Worm (Caenorhabditis elegans): ENCODE data around the gene gsto-2.

Gene gsto-2

ce11 chrIII:8594088-8594487 lies 39.5 kb downstream of the gsto-2 start:
- TF ChIP-seq tbx-37 (GFP tag; conservative IDR thresholded peaks at IDR 0.05) = no peak
- no peak for TF ChIP-seq ets-7 (tag; optimal IDR thresholded peaks at IDR 0.05)
- no peak for TF ChIP-seq B0310.2 (tag; optimal IDR thresholded peaks at IDR 0.05)
- no peak for TF ChIP-seq flt-1 (GFP tag; IDR thresholded peaks at IDR 0.05)
- no peak for TF ChIP-seq hmg-4 (GFP tag; optimal IDR thresholded peaks at IDR 0.05)
- no peak for TF ChIP-seq aly-1 (tag; optimal IDR thresholded peaks at IDR 0.05)
- TF ChIP-seq hmbx-1 (tag; optimal IDR thresholded peaks at IDR 0.05) = no peak
- no peak for TF ChIP-seq tra-4 (tag; optimal IDR thresholded peaks at IDR 0.05)
- TF ChIP-seq pes-1 (GFP tag; IDR thresholded peaks at IDR 0.05) = no peak
- no peak for TF ChIP-seq F13C5.2 (tag; optimal IDR thresholded peaks at IDR 0.05)
- TF ChIP-seq tbx-11 (GFP tag; IDR thresholded peaks at IDR 0.05) = no peak
- no peak for TF ChIP-seq ceh-36 (tag; optimal IDR thresholded peaks at IDR 0.05)
- no peak for TF ChIP-seq scrt-1 (GFP tag; IDR thresholded peaks at IDR 0.05)
- no peak for TF ChIP-seq ceh-13 (GFP tag; optimal IDR thresholded peaks at IDR 0.05)
- no peak for TF ChIP-seq hnd-1 (tag; optimal IDR thresholded peaks at IDR 0.05)
- no peak for TF ChIP-seq sea-1 (GFP tag; conservative IDR thresholded peaks at IDR 0.05)

DNA sequence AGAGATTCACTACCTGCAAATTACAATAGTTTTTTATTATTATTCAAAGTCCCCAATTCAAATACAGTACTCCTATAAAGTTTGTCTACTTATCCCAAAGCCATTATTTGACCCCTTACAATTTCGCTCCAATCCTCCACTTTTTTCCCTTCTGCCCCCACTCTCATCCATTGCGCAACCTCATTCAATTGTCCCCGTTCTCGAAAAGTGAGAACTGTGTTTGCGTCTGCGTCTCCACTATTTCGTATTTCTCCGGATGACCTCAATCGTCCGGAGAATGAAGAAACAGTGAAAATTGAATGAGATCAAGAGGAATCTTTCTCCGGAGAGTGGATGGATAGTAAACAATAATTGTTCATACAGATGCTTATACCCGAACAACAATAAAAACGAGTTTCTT lies 42.1 kb downstream of the gsto-2 start:
- TF ChIP-seq aly-1 (tag; optimal IDR thresholded peaks at IDR 0.05) (no peak), hnd-1 (tag; optimal IDR thresholded peaks at IDR 0.05) (no peak), ama-1 (optimal IDR thresholded peaks at IDR 0.05) (no peak), sea-1 (GFP tag; conservative IDR thresholded peaks at IDR 0.05) (no peak), hmg-4 (GFP tag; optimal IDR thresholded peaks at IDR 0.05) (no peak), tbx-11 (GFP tag; IDR thresholded peaks at IDR 0.05) (no peak), ceh-36 (tag; optimal IDR thresholded peaks at IDR 0.05) (no peak), F13C5.2 (tag; optimal IDR thresholded peaks at IDR 0.05) (no peak), ceh-13 (GFP tag; optimal IDR thresholded peaks at IDR 0.05) (no peak), scrt-1 (GFP tag; IDR thresholded peaks at IDR 0.05) (no peak), ets-7 (tag; optimal IDR thresholded peaks at IDR 0.05) (no peak), hmbx-1 (tag; optimal IDR thresholded peaks at IDR 0.05) (no peak), pes-1 (GFP tag; IDR thresholded peaks at IDR 0.05) (no peak), tbx-37 (GFP tag; conservative IDR thresholded peaks at IDR 0.05) (no peak), tra-4 (tag; optimal IDR thresholded peaks at IDR 0.05) (no peak), flt-1 (GFP tag; IDR thresholded peaks at IDR 0.05) (no peak), B0310.2 (tag; optimal IDR thresholded peaks at IDR 0.05) (no peak)

ce11 chrIII:8597770-8598169 lies 43.2 kb downstream of the gsto-2 start, which contains the start of gene ztf-30:
ztf-30 (minus strand) TSS chrIII:8597870.
- TF ChIP-seq tbx-11 (GFP tag; IDR thresholded peaks at IDR 0.05) (no peak), sea-1 (GFP tag; conservative IDR thresholded peaks at IDR 0.05) (no peak), aly-1 (tag; optimal IDR thresholded peaks at IDR 0.05) (no peak), hmbx-1 (tag; optimal IDR thresholded peaks at IDR 0.05) (no peak)

DNA sequence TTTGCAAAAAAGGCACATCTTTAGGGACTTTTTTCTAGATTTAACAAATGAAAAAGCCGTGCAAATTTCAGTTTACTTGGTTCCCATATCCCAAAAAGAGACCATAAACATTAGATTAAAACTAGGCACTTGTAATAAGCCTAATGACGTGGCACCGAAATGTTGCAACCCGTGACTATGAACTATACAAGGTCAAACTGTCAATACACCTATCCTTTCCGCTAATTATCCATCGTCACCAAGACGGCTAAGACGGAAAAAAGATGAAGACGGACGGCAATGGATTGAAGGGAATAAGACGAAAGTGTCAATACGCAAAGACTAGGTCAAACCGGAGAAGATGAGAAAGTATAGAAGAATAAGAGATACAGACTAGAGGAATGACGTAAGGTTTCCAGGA lies 44.4 kb downstream of the gsto-2 start:
- TF ChIP-seq tbx-37 (GFP tag; conservative IDR thresholded peaks at IDR 0.05) (no peak), F13C5.2 (tag; optimal IDR thresholded peaks at IDR 0.05) (no peak), ceh-13 (GFP tag; optimal IDR thresholded peaks at IDR 0.05) (no peak), aly-1 (tag; optimal IDR thresholded peaks at IDR 0.05) (no peak), ceh-36 (tag; optimal IDR thresholded peaks at IDR 0.05) (no peak), scrt-1 (GFP tag; IDR thresholded peaks at IDR 0.05) (no peak), hnd-1 (tag; optimal IDR thresholded peaks at IDR 0.05) (no peak), pes-1 (GFP tag; IDR thresholded peaks at IDR 0.05) (no peak), hmg-4 (GFP tag; optimal IDR thresholded peaks at IDR 0.05) (no peak), ama-1 (optimal IDR thresholded peaks at IDR 0.05) (no peak), tbx-11 (GFP tag; IDR thresholded peaks at IDR 0.05) (no peak), sea-1 (GFP tag; conservative IDR thresholded peaks at IDR 0.05) (no peak), hmbx-1 (tag; optimal IDR thresholded peaks at IDR 0.05) (no peak), flt-1 (GFP tag; IDR thresholded peaks at IDR 0.05) (no peak), tra-4 (tag; optimal IDR thresholded peaks at IDR 0.05) (no peak), ets-7 (tag; optimal IDR thresholded peaks at IDR 0.05) (no peak)

- TF ChIP-seq sea-1 (GFP tag; conservative IDR thresholded peaks at IDR 0.05) (no peak), aly-1 (tag; optimal IDR thresholded peaks at IDR 0.05) (no peak), ceh-13 (GFP tag; optimal IDR thresholded peaks at IDR 0.05) (no peak), hmbx-1 (tag; optimal IDR thresholded peaks at IDR 0.05) (no peak)
These were observed 47.6 kb downstream of the gsto-2 start for ce11 chrIII:8602148-8602547.
